Worm (Caenorhabditis elegans): ENCODE data around the gene cul-2.

DNA sequence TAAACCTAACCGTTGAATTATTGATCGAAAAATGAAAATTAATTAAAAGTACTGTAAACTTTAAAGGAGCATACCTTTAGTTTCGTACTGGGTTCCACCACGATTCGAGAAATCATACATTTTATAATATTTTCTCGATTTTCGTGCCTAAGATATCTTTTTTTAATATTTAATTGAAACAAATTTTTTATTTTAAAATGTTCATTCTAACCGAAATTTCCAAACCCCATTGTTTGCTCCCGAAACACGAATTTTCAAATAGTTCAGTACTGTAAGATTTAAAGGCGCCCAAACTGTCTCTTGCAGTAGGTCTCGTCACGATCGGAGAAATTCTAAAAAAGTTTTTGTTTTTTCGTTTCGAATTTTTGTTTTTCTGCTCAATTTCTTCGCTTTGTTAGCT, 27.9 kb downstream of the cul-2 start:
- TF ChIP-seq unc-86 (tag; optimal IDR thresholded peaks at IDR 0.05) (no peak), ceh-34 (tag; optimal IDR thresholded peaks at IDR 0.05) (no peak), nhr-11 (tag; optimal IDR thresholded peaks at IDR 0.05) (no peak), ceh-19 (GFP tag; optimal IDR thresholded peaks at IDR 0.05) (no peak), lim-6 (tag; optimal IDR thresholded peaks at IDR 0.05) (no peak), unc-55 (GFP tag; optimal IDR thresholded peaks at IDR 0.05) (no peak), fkh-10 (GFP tag; optimal IDR thresholded peaks at IDR 0.05) (no peak), ceh-24 (tag; optimal IDR thresholded peaks at IDR 0.05) (no peak), syd-9 (tag; optimal IDR thresholded peaks at IDR 0.05) (no peak), rnt-1 (tag; optimal IDR thresholded peaks at IDR 0.05) (no peak), eyg-1 (tag; optimal IDR thresholded peaks at IDR 0.05) (no peak), ceh-18 (tag; optimal IDR thresholded peaks at IDR 0.05) (no peak)

Measured in whole organism, late embryonic.